Worm (Caenorhabditis elegans): ENCODE measurements around the gene C44H9.7.
A peak's percentile ranks its signal among the peaks of the same experiment; 100 is the strongest.

Gene C44H9.7

ce11 chrV:12859144-12859543 lies 4.5 kb upstream of the C44H9.7 start, which contains the start of gene anp-1:
Gene anp-1 (plus strand): TSS chrV:12859444.
- TF ChIP-seq rec-8 (tag; optimal IDR thresholded peaks at IDR 0.05): no peak
- TF ChIP-seq F49E8.2 (tag; optimal IDR thresholded peaks at IDR 0.05; ENCODE audit: insufficient read depth): no peak
- no peak for TF ChIP-seq lsy-27 (tag; optimal IDR thresholded peaks at IDR 0.05; ENCODE audit: borderline replicate concordance, insufficient read depth)
- no peak for TF ChIP-seq chd-7 (tag; optimal IDR thresholded peaks at IDR 0.05)
- TF ChIP-seq zfh-2 (GFP tag; conservative IDR thresholded peaks at IDR 0.05): no peak
- no peak for TF ChIP-seq tbx-9 (tag; optimal IDR thresholded peaks at IDR 0.05; ENCODE audit: borderline replicate concordance)
- no peak for TF ChIP-seq ztf-25 (GFP tag; IDR thresholded peaks at IDR 0.05)
- TF ChIP-seq B0035.1 (tag; optimal IDR thresholded peaks at IDR 0.05): no peak
- no peak for TF ChIP-seq F10E7.11 (tag; optimal IDR thresholded peaks at IDR 0.05)
- TF ChIP-seq let-526 (GFP tag; IDR thresholded peaks at IDR 0.05): no peak
- TF ChIP-seq nfya-1 (tag; optimal IDR thresholded peaks at IDR 0.05; ENCODE audit: borderline replicate concordance, insufficient read depth): no peak
- TF ChIP-seq K12H6.12 (tag; optimal IDR thresholded peaks at IDR 0.05): no peak

- TF ChIP-seq Y95B8A.8 (GFP tag; IDR thresholded peaks at IDR 0.05): no peak
- TF ChIP-seq hlh-12 (tag; optimal IDR thresholded peaks at IDR 0.05): no peak
- no peak for TF ChIP-seq D2030.7 (GFP tag; IDR thresholded peaks at IDR 0.05)
- TF ChIP-seq nhr-80 (tag; optimal IDR thresholded peaks at IDR 0.05): peak; percentile 56
These were observed 2.3 kb downstream of the C44H9.7 start for ce11 chrV:12852355-12852754.

- TF ChIP-seq ztf-3 (GFP tag; optimal IDR thresholded peaks at IDR 0.05): no peak
- TF ChIP-seq nhr-80 (tag; optimal IDR thresholded peaks at IDR 0.05): peak; percentile 49
- no peak for TF ChIP-seq nfya-1 (tag; optimal IDR thresholded peaks at IDR 0.05; ENCODE audit: borderline replicate concordance, insufficient read depth)
These were observed 4.9 kb downstream of the C44H9.7 start, which contains the start of gene C44H9.5 for ce11 chrV:12849736-12850135. Gene C44H9.5 (minus strand): TSS chrV:12849864.

- TF ChIP-seq cebp-2 (GFP tag; IDR thresholded peaks at IDR 0.05) (no peak), nhr-80 (tag; optimal IDR thresholded peaks at IDR 0.05) (peak; percentile 45)
These were observed 9.4 kb downstream of the C44H9.7 start, which contains the start of gene C44H9.6 for ce11 chrV:12845247-12845646. Gene C44H9.6 (minus strand): TSS chrV:12845347.

ce11 chrV:12844748-12845147 lies 9.9 kb downstream of the C44H9.7 start:
- TF ChIP-seq pha-4 (tag; optimal IDR thresholded peaks at IDR 0.05): no peak
- no peak for TF ChIP-seq hsf-1 (GFP tag; IDR thresholded peaks at IDR 0.05)
- no peak for TF ChIP-seq tbp1 (GFP tag; optimal IDR thresholded peaks at IDR 0.05)
- TF ChIP-seq B0336.3 (GFP tag; IDR thresholded peaks at IDR 0.05): no peak
- TF ChIP-seq sptf-2 (GFP tag; optimal IDR thresholded peaks at IDR 0.05): no peak
- TF ChIP-seq B0261.1 (tag; optimal IDR thresholded peaks at IDR 0.05): no peak
- no peak for TF ChIP-seq rec-8 (tag; optimal IDR thresholded peaks at IDR 0.05)
- no peak for TF ChIP-seq zim-3 (tag; optimal IDR thresholded peaks at IDR 0.05)
- TF ChIP-seq ztf-22 (GFP tag; optimal IDR thresholded peaks at IDR 0.05): no peak
- TF ChIP-seq cebp-1 (GFP tag; IDR thresholded peaks at IDR 0.05): no peak
- no peak for TF ChIP-seq cebp-1 (tag; optimal IDR thresholded peaks at IDR 0.05)
- TF ChIP-seq ZK185.1 (tag; optimal IDR thresholded peaks at IDR 0.05; ENCODE audit: poor library complexity, severe bottlenecking): no peak
- no peak for TF ChIP-seq nhr-120 (GFP tag; IDR thresholded peaks at IDR 0.05)
- no peak for TF ChIP-seq F37B4.10 (GFP tag; IDR thresholded peaks at IDR 0.05)
- no peak for TF ChIP-seq mes-4 (tag; optimal IDR thresholded peaks at IDR 0.05)
- no peak for TF ChIP-seq lin-26 (GFP tag; IDR thresholded peaks at IDR 0.05)
- TF ChIP-seq lin-54 (GFP tag; optimal IDR thresholded peaks at IDR 0.05): no peak
- TF ChIP-seq ztf-26 (tag; optimal IDR thresholded peaks at IDR 0.05): no peak
- TF ChIP-seq snpc-4 (GFP tag; optimal IDR thresholded peaks at IDR 0.05): no peak
- TF ChIP-seq snpc-4 (tag; optimal IDR thresholded peaks at IDR 0.05): no peak
- no peak for TF ChIP-seq dpff-1 (tag; optimal IDR thresholded peaks at IDR 0.05)
- no peak for TF ChIP-seq ceh-27 (GFP tag; optimal IDR thresholded peaks at IDR 0.05)
